Fruit fly (Drosophila melanogaster): Measurements from ENCODE around the gene CG7326.

The CG7326 gene

DNA sequence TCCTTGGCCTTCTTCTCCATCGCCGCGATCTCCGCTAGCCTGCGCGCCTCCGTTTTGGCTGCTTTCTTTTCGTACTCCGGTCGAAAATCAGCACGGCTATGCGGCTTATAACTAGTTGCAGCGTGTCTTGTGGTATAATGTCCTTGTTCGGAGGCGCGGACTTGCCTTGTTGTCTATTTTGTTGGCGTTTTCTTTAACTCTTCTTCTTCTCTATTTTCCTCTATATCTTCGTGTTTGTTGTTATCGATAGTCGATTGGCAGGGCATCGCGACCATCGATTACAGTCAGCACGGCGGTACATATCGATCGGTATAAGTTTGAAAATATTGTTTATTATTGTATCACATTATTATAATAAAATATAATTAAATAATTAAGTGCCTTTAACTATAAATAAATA, 29.9 kb upstream of the CG7326 start, which contains the start of gene Flacc (continued):
- TF ChIP-seq Dp (GFP tag; optimal IDR thresholded peaks at IDR 0.05) (peak; percentile 86), sens (GFP tag) (no peak), Antp (GFP tag; optimal IDR thresholded peaks at IDR 0.05) (no peak), CG1529 (GFP tag; optimal IDR thresholded peaks at IDR 0.05) (no peak), usp (GFP tag; optimal IDR thresholded peaks at IDR 0.05) (no peak), sqz (GFP tag; optimal IDR thresholded peaks at IDR 0.05) (no peak), Eip74EF (GFP tag; optimal IDR thresholded peaks at IDR 0.05) (no peak), CG31224 (GFP tag; IDR thresholded peaks at IDR 0.05) (no peak), CG14667 (GFP tag; IDR thresholded peaks at IDR 0.05) (no peak), pzg (GFP tag; optimal IDR thresholded peaks at IDR 0.05) (peak; percentile 52), pb (GFP tag; optimal IDR thresholded peaks at IDR 0.05) (no peak), sd (tag; optimal IDR thresholded peaks at IDR 0.05) (no peak), al (GFP tag; IDR thresholded peaks at IDR 0.05) (no peak), abd-A (tag; optimal IDR thresholded peaks at IDR 0.05) (no peak), Deaf1 (tag; optimal IDR thresholded peaks at IDR 0.05) (no peak), CG5245 (GFP tag; optimal IDR thresholded peaks at IDR 0.05) (no peak), jumu (GFP tag; optimal IDR thresholded peaks at IDR 0.05) (no peak), CG1024 (GFP tag; IDR thresholded peaks at IDR 0.05) (no peak), disco-r (GFP tag; optimal IDR thresholded peaks at IDR 0.05) (no peak), wdn (GFP tag; IDR thresholded peaks at IDR 0.05) (no peak), CG13775 (GFP tag; optimal IDR thresholded peaks at IDR 0.05) (no peak), ase (GFP tag; IDR thresholded peaks at IDR 0.05) (no peak), CG8478 (optimal IDR thresholded peaks at IDR 0.05) (no peak), CG7556 (GFP tag; optimal IDR thresholded peaks at IDR 0.05) (no peak), CG15601 (tag; optimal IDR thresholded peaks at IDR 0.05) (no peak), B-H2 (GFP tag; optimal IDR thresholded peaks at IDR 0.05) (no peak), CG7372 (GFP tag; IDR thresholded peaks at IDR 0.05) (no peak), Asciz (GFP tag; optimal IDR thresholded peaks at IDR 0.05) (no peak), p53 (GFP tag; optimal IDR thresholded peaks at IDR 0.05) (no peak), CG7928 (GFP tag; optimal IDR thresholded peaks at IDR 0.05) (no peak), CG6175 (GFP tag; IDR thresholded peaks at IDR 0.05) (no peak), nau (GFP tag; optimal IDR thresholded peaks at IDR 0.05) (no peak), Myb (GFP tag; optimal IDR thresholded peaks at IDR 0.05) (peak; percentile 53), CG15479 (GFP tag; optimal IDR thresholded peaks at IDR 0.05) (no peak), dan (GFP tag; IDR thresholded peaks at IDR 0.05) (no peak), fru (optimal IDR thresholded peaks at IDR 0.05) (no peak), CG17328 (GFP tag; IDR thresholded peaks at IDR 0.05) (no peak), CG1647 (GFP tag; optimal IDR thresholded peaks at IDR 0.05) (no peak), cwo (GFP tag; optimal IDR thresholded peaks at IDR 0.05) (no peak), CG12942 (GFP tag; optimal IDR thresholded peaks at IDR 0.05) (no peak), fd3F (GFP tag; optimal IDR thresholded peaks at IDR 0.05) (no peak), Gsc (GFP tag; IDR thresholded peaks at IDR 0.05) (no peak), klu (GFP tag; IDR thresholded peaks at IDR 0.05) (no peak), cad (GFP tag; optimal IDR thresholded peaks at IDR 0.05) (no peak), grau (tag; optimal IDR thresholded peaks at IDR 0.05) (no peak), sens-2 (GFP tag; IDR thresholded peaks at IDR 0.05) (no peak), D19B (GFP tag; optimal IDR thresholded peaks at IDR 0.05) (no peak), hbn (GFP tag; IDR thresholded peaks at IDR 0.05; ENCODE audit: partially characterized antibody) (peak; percentile 71), CG8359 (GFP tag; optimal IDR thresholded peaks at IDR 0.05; ENCODE audit: borderline replicate concordance) (no peak), dati (GFP tag; IDR thresholded peaks at IDR 0.05) (no peak), Hand (GFP tag; optimal IDR thresholded peaks at IDR 0.05) (no peak), gem (tag; optimal IDR thresholded peaks at IDR 0.05) (no peak), Max (GFP tag; optimal IDR thresholded peaks at IDR 0.05) (no peak), Lpt (GFP tag; optimal IDR thresholded peaks at IDR 0.05) (no peak)
